Fruit fly (Drosophila melanogaster) whole organism, adult: ENCODE results near the gene CG18558.
A peak's percentile ranks its signal among the peaks of the same experiment; 100 is the strongest.

Source experiments
- CG11617 ChIP-seq: fragments of 200-800 bp; sonication (Bioruptor generic); optimal IDR thresholded peaks from 2 replicates; lab custom pipeline; 2017; ENCODE audit warnings: mild to moderate bottlenecking, missing biosample characterization, missing genetic modification reagents, missing genetic modification characterization
- CG12768 ChIP-seq: fragments of 200-800 bp; sonication (Bioruptor generic); optimal IDR thresholded peaks from 2 replicates; lab custom pipeline; 2017; ENCODE audit warnings: missing biosample characterization, missing genetic modification characterization, mild to moderate bottlenecking, moderate library complexity, missing genetic modification reagents
- CG14711 ChIP-seq: fragments of 200-800 bp; sonication (Bioruptor generic); optimal IDR thresholded peaks from 2 replicates; lab custom pipeline; 2018; ENCODE audit warnings: missing biosample characterization, mild to moderate bottlenecking, missing genetic modification characterization, moderate library complexity
- CG1620 ChIP-seq: fragments of 200-800 bp; sonication (Bioruptor generic); optimal IDR thresholded peaks from 2 replicates; lab custom pipeline; 2016; ENCODE audit warnings: missing biosample characterization, missing genetic modification characterization
- CG33017 ChIP-seq: fragments of 200-800 bp; sonication (Bioruptor generic); optimal IDR thresholded peaks from 2 replicates; lab custom pipeline; 2018; ENCODE audit warnings: missing biosample characterization, mild to moderate bottlenecking, missing genetic modification characterization, moderate library complexity
- CG5204 ChIP-seq: fragments of 200-800 bp; sonication (Bioruptor generic); optimal IDR thresholded peaks from 2 replicates; lab custom pipeline; 2016; ENCODE audit warnings: missing biosample characterization, missing genetic modification characterization
- CG7045 ChIP-seq: fragments of 200-800 bp; sonication (Bioruptor generic); optimal IDR thresholded peaks from 2 replicates; lab custom pipeline; 2017; ENCODE audit warnings: missing biosample characterization, mild to moderate bottlenecking, missing genetic modification characterization
- CG7101 ChIP-seq: fragments of 200-800 bp; sonication (Bioruptor generic); optimal IDR thresholded peaks from 2 replicates; lab custom pipeline; 2018; ENCODE audit warnings: missing biosample characterization, mild to moderate bottlenecking, missing genetic modification characterization, moderate library complexity
- Clk ChIP-seq: fragments of 200-800 bp; sonication (Bioruptor generic); optimal IDR thresholded peaks from 2 replicates; lab custom pipeline; 2017; ENCODE audit warnings: missing biosample characterization, missing genetic modification characterization
- Crg-1 ChIP-seq: fragments of 200-800 bp; sonication (Bioruptor generic); optimal IDR thresholded peaks from 2 replicates; lab custom pipeline; 2016; ENCODE audit warnings: missing biosample characterization, missing genetic modification characterization
- Hr96 ChIP-seq: fragments of 200-800 bp; sonication (Bioruptor generic); optimal IDR thresholded peaks from 2 replicates; lab custom pipeline; 2016; ENCODE audit warnings: missing biosample characterization, missing genetic modification characterization
- Mnt ChIP-seq: fragments of 200-800 bp; sonication (Bioruptor generic); optimal IDR thresholded peaks from 2 replicates; lab custom pipeline; 2016; ENCODE audit warnings: missing biosample characterization, mild to moderate bottlenecking, missing genetic modification characterization
- bab1 ChIP-seq: fragments of 200-800 bp; sonication (Bioruptor generic); optimal IDR thresholded peaks from 3 replicates; lab custom pipeline; 2019; ENCODE audit warnings: missing biosample characterization, mild to moderate bottlenecking, missing genetic modification characterization, moderate library complexity
- cic ChIP-seq: fragments of 200-800 bp; sonication (Bioruptor generic); optimal IDR thresholded peaks from 2 replicates; lab custom pipeline; 2017; ENCODE audit warnings: missing biosample characterization, mild to moderate bottlenecking, missing genetic modification characterization, moderate library complexity
- cnc ChIP-seq, 2 experiments: fragments of >200 bp; optimal IDR thresholded peaks; 2 replicates each; lab custom pipeline; 2017
- kay ChIP-seq: fragments of 200-800 bp; sonication (Bioruptor generic); peaks from one replicate; lab custom pipeline; 2016; ENCODE audit warnings: missing biosample characterization, missing genetic modification characterization, borderline replicate concordance
- ovo ChIP-seq: fragments of 200-800 bp; sonication (Bioruptor generic); optimal IDR thresholded peaks from 2 replicates; lab custom pipeline; 2016; ENCODE audit warnings: missing biosample characterization, missing genetic modification characterization
- pad ChIP-seq: fragments of 200-800 bp; sonication (Bioruptor generic); optimal IDR thresholded peaks from 3 replicates; lab custom pipeline; 2017; ENCODE audit warnings: missing biosample characterization, missing genetic modification characterization, mild to moderate bottlenecking, moderate library complexity, missing genetic modification reagents
- tj ChIP-seq: fragments of 200-800 bp; sonication (Bioruptor generic); optimal IDR thresholded peaks from 3 replicates; lab custom pipeline; 2017; ENCODE audit warnings: missing biosample characterization, mild to moderate bottlenecking, missing genetic modification characterization, moderate library complexity
- toe ChIP-seq: fragments of 200-800 bp; sonication (Bioruptor generic); optimal IDR thresholded peaks from 2 replicates; lab custom pipeline; 2016; ENCODE audit warnings: missing biosample characterization, missing genetic modification characterization

CG18558 gene

DNA sequence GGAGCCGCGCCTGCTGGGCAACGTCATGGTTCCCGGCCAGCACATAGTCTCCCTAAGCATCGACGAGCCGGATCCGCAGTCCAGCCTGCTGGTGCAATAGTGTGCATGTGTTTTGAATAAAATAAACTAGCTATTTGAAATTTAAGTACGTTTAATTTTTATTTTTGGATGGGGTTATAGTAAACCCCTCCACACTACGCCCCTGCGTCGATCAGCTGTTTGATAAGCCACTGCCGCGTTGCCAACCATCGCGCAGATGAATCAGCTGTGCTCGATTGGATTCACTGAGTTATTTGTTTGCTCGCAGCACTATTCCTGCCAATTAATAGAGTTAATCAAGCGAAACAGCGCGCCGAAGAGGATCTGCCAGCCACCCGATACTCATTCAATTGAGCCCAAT, 34.5 kb upstream of the CG18558 start, which contains the start of gene RabGGTb:
TSS of gene RabGGTb (plus strand) at position 254 of the 400 bp plus-strand sequence.
- TF ChIP-seq bab1 (GFP tag; lab: Kevin White, UChicago), result peak; percentile 75
- TF ChIP-seq CG7045 (GFP tag; lab: Kevin White, UChicago), result peak; percentile 44
- no peak for TF ChIP-seq cnc (optimal IDR thresholded peaks at IDR 0.05; lab: Kevin White, UChicago)
- TF ChIP-seq toe (GFP tag; lab: Kevin White, UChicago), result peak; percentile 28
- TF ChIP-seq Crg-1 (GFP tag; lab: Kevin White, UChicago), result peak; percentile 25
- TF ChIP-seq CG33017 (tag; lab: Kevin White, UChicago), result peak; percentile 46
- TF ChIP-seq pad (GFP tag; lab: Kevin White, UChicago), result peak; percentile 4
- peak; percentile 11 for TF ChIP-seq tj (GFP tag; lab: Kevin White, UChicago)
- TF ChIP-seq cic (GFP tag; lab: Kevin White, UChicago), result peak; percentile 53
- peak; percentile 55 for TF ChIP-seq Mnt
- peak; percentile 22 for TF ChIP-seq CG11617
- no peak for TF ChIP-seq CG14711
- peak; percentile 51 for TF ChIP-seq CG7101 (tag; lab: Kevin White, UChicago)
- no peak for TF ChIP-seq ovo (GFP tag; lab: Kevin White, UChicago)
- peak; percentile 48 for TF ChIP-seq CG1620 (GFP tag; lab: Kevin White, UChicago)
- peak; percentile 59 for TF ChIP-seq CG12768 (GFP tag; lab: Kevin White, UChicago)
- TF ChIP-seq CG5204 (GFP tag; lab: Kevin White, UChicago), result no peak
- TF ChIP-seq kay (GFP tag; lab: Kevin White, UChicago), result no peak
- peak; percentile 46 for TF ChIP-seq Clk
- TF ChIP-seq Hr96 (GFP tag; lab: Kevin White, UChicago), result peak; percentile 27

DNA sequence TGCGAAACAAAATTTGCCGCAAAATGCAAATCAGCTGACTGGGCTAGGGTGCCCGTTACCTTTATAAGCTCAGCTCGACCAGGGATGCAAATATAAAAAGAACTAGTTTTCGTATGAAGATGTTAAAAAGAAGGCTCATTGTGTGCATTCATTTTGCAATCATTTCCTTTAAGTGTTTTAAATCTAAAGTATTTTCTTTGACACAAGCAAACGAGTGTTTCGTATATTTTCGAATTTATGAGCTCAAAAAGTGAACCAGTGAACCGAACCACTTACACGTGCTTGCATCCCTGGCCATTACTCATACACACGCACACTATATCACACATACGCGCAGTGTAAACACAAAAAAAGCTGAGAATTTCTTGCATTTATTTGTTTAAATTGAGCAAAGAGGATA, 33.9 kb upstream of the CG18558 start, which contains the start of the genes Prx6a and Sbat:
TSS of gene Prx6a (minus strand) at position 45 of the 400 bp plus-strand sequence.
TSS of gene Sbat (plus strand) at position 157 of the 400 bp plus-strand sequence.
- TF ChIP-seq pad (GFP tag; lab: Kevin White, UChicago) (peak; percentile 62), bab1 (GFP tag; lab: Kevin White, UChicago) (peak; percentile 89), CG1620 (GFP tag; lab: Kevin White, UChicago) (peak; percentile 76), ovo (GFP tag; lab: Kevin White, UChicago) (peak; percentile 50), CG5204 (GFP tag; lab: Kevin White, UChicago) (no peak), kay (GFP tag; lab: Kevin White, UChicago) (peak; percentile 37), toe (GFP tag; lab: Kevin White, UChicago) (peak; percentile 90), CG12768 (GFP tag; lab: Kevin White, UChicago) (peak; percentile 77), tj (GFP tag; lab: Kevin White, UChicago) (peak; percentile 48), CG7101 (tag; lab: Kevin White, UChicago) (peak; percentile 81), cnc (optimal IDR thresholded peaks at IDR 0.05; lab: Kevin White, UChicago) (no peak), CG7045 (GFP tag; lab: Kevin White, UChicago) (peak; percentile 69), CG33017 (tag; lab: Kevin White, UChicago) (peak; percentile 80), CG11617 (peak; percentile 68), Hr96 (GFP tag; lab: Kevin White, UChicago) (peak; percentile 89), Crg-1 (GFP tag; lab: Kevin White, UChicago) (peak; percentile 65), Mnt (peak; percentile 77), CG14711 (peak; percentile 70), cic (GFP tag; lab: Kevin White, UChicago) (peak; percentile 5), Clk (peak; percentile 65)

DNA sequence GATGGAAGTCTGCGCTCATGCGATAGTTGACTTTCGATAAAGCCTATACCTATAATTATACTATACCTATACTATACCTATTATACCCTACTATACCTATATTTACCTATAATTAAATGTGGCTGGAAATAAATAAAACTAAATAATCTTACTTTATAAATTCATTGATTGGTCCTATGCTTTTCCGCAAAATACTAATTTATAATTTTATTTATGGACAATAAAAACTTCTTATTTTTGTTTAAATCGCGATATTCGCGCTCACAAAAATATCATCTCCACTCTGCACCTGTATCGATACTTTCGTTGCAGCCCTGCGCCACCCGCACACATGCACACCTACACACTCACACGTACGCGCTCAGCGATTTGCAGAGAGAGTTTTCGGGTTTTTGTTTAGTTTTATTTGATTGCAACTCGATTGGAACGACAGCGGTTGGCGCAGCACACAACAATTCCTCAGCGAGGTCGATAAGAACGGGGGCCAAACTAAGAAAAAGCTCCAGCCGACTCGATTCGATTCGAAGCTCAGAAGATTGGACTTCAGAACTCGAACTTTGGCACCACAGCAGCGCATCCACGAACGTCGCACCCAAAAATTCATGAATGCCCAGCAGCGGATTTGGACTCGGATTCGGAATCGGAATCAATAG, 30.4 kb upstream of the CG18558 start, which contains the start of gene CG8814:
TSS of gene CG8814 (plus strand) at position 349 of the 653 bp plus-strand sequence.
- peak; percentile 94 for TF ChIP-seq CG12768 (GFP tag; lab: Kevin White, UChicago)
- peak; percentile 73 for TF ChIP-seq CG1620 (GFP tag; lab: Kevin White, UChicago)
- TF ChIP-seq CG33017 (tag; lab: Kevin White, UChicago), result no peak
- peak; percentile 58 for TF ChIP-seq pad (GFP tag; lab: Kevin White, UChicago)
- TF ChIP-seq CG11617, result peak; percentile 84
- peak; percentile 70 for TF ChIP-seq ovo (GFP tag; lab: Kevin White, UChicago)
- peak; percentile 63 for TF ChIP-seq tj (GFP tag; lab: Kevin White, UChicago)
- no peak for TF ChIP-seq CG5204 (GFP tag; lab: Kevin White, UChicago)
- peak; percentile 47 for TF ChIP-seq CG7045 (GFP tag; lab: Kevin White, UChicago)
- TF ChIP-seq toe (GFP tag; lab: Kevin White, UChicago), result peak; percentile 88
- peak; percentile 63 for TF ChIP-seq Hr96 (GFP tag; lab: Kevin White, UChicago)
- no peak for TF ChIP-seq cnc (optimal IDR thresholded peaks at IDR 0.05; lab: Kevin White, UChicago)
- peak; percentile 13 for TF ChIP-seq bab1 (GFP tag; lab: Kevin White, UChicago)
- TF ChIP-seq Clk, result peak; percentile 48
- peak; percentile 62 for TF ChIP-seq CG7101 (tag; lab: Kevin White, UChicago)
- TF ChIP-seq kay (GFP tag; lab: Kevin White, UChicago), result peak; percentile 95
- TF ChIP-seq cic (GFP tag; lab: Kevin White, UChicago), result peak; percentile 63
- TF ChIP-seq Crg-1 (GFP tag; lab: Kevin White, UChicago), result peak; percentile 68
- peak; percentile 37 for TF ChIP-seq Mnt
- TF ChIP-seq CG14711, result no peak

dm6 chr2L:2874185-2874541, 29.9 kb upstream of the CG18558 start, which contains the start of gene Ifrd1:
Ifrd1 (minus strand) TSS chr2L:2874489.
- TF ChIP-seq bab1 (GFP tag; lab: Kevin White, UChicago) (no peak), kay (GFP tag; lab: Kevin White, UChicago) (no peak), CG33017 (tag; lab: Kevin White, UChicago) (peak; percentile 20)

DNA sequence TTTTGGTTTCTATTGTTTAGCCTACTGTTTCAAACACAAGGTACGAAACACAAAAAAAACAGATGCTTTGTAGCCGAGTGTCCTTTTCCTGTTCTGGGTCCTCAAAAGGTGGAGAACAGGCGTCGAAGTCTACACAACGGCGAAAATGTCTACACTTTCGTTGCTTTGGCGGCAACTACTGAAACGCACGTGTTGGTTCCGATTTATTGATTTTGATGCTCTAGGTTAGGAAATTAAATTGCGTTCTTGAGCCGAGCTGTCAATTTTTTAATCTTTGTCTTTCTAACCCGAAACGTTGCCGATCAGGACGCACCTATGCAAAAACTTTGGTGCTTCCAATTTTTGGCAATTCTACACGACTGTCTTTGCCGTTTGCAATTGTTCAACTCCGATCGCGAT, 29.4 kb upstream of the CG18558 start:
- TF ChIP-seq Mnt (peak; percentile 83), CG14711 (no peak), cnc (optimal IDR thresholded peaks at IDR 0.05; lab: Kevin White, UChicago) (no peak), CG33017 (tag; lab: Kevin White, UChicago) (no peak), toe (GFP tag; lab: Kevin White, UChicago) (no peak), CG7045 (GFP tag; lab: Kevin White, UChicago) (no peak), CG5204 (GFP tag; lab: Kevin White, UChicago) (no peak), ovo (GFP tag; lab: Kevin White, UChicago) (no peak), Hr96 (GFP tag; lab: Kevin White, UChicago) (no peak), tj (GFP tag; lab: Kevin White, UChicago) (no peak), CG11617 (no peak), Crg-1 (GFP tag; lab: Kevin White, UChicago) (no peak), Clk (no peak), pad (GFP tag; lab: Kevin White, UChicago) (no peak), kay (GFP tag; lab: Kevin White, UChicago) (peak; percentile 46), CG12768 (GFP tag; lab: Kevin White, UChicago) (no peak)
